Worm (Caenorhabditis elegans) whole organism, L4 larva: ENCODE data around the gene K09G1.2.

ENCODE experiments used
- D1046.2 ChIP-seq: fragments of 200-800 bp; sonication (Bioruptor generic); IDR thresholded peaks from 2 replicates; pipeline ENCODE4 v1.3.6; 2022; ENCODE audit warnings: missing genetic modification characterization, missing compliant biosample characterization
- F10B5.3 ChIP-seq: sonication (generic microtip); optimal IDR thresholded peaks from 2 replicates; lab custom pipeline; 2016; ENCODE audit warnings: mild to moderate bottlenecking, missing genetic modification characterization, missing compliant biosample characterization
- F26F4.8 ChIP-seq: fragments of 200-800 bp; sonication (Bioruptor generic); conservative IDR thresholded peaks from 2 replicates; pipeline ENCODE4 v1.3.6; 2022; ENCODE audit warnings: missing genetic modification characterization, missing compliant biosample characterization
- F44E2.7 ChIP-seq: fragments of 200-800 bp; sonication (Bioruptor generic); IDR thresholded peaks from 2 replicates; pipeline ENCODE4 v2.1.2; 2022; ENCODE audit warnings: missing genetic modification characterization, missing compliant biosample characterization
- T20F7.1 ChIP-seq: fragments of 200-800 bp; sonication (Bioruptor generic); optimal IDR thresholded peaks from 2 replicates; lab custom pipeline; 2018; ENCODE audit warnings: mild to moderate bottlenecking, missing genetic modification characterization, missing compliant biosample characterization
- ZK337.2 ChIP-seq: fragments of 200-800 bp; sonication (Bioruptor generic); IDR thresholded peaks from 2 replicates; pipeline ENCODE4 v1.3.6; 2022; ENCODE audit warnings: missing genetic modification reagents, missing genetic modification characterization, missing compliant biosample characterization
- attf-4 ChIP-seq: sonication (generic microtip); optimal IDR thresholded peaks from 3 replicates; lab custom pipeline; 2017; ENCODE audit warnings: missing biosample characterization, missing genetic modification characterization
- ceh-20 ChIP-seq: fragments of 200-800 bp; sonication (Bioruptor generic); IDR thresholded peaks from 2 replicates; pipeline ENCODE4 v1.3.6; 2022; ENCODE audit warnings: missing genetic modification reagents, missing genetic modification characterization, missing compliant biosample characterization
- ceh-44 ChIP-seq: fragments of 200-800 bp; sonication (Bioruptor generic); IDR thresholded peaks from 2 replicates; pipeline ENCODE4 v1.3.6; 2022; ENCODE audit warnings: missing genetic modification reagents, missing genetic modification characterization, missing compliant biosample characterization
- ceh-62 ChIP-seq: sonication (generic microtip); optimal IDR thresholded peaks from 2 replicates; lab custom pipeline; 2017; ENCODE audit warnings: missing biosample characterization, missing genetic modification characterization
- ces-1 ChIP-seq: fragments of 150-350 bp; sonication (generic microtip); optimal IDR thresholded peaks from 4 replicates; lab custom pipeline; 2014; ENCODE audit warnings: missing biosample characterization, missing genetic modification reagents, missing genetic modification characterization
- ctbp-1 ChIP-seq: fragments of 200-800 bp; sonication (Bioruptor generic); IDR thresholded peaks from 2 replicates; pipeline ENCODE4 v1.3.6; 2022; ENCODE audit warnings: missing genetic modification reagents, missing genetic modification characterization, missing compliant biosample characterization
- dmd-6 ChIP-seq: fragments of 200-800 bp; sonication (Bioruptor generic); IDR thresholded peaks from 2 replicates; pipeline ENCODE4 v1.3.6; 2022; ENCODE audit warnings: missing genetic modification reagents, missing genetic modification characterization, missing compliant biosample characterization
- dpl-1 ChIP-seq: fragments of 150-350 bp; optimal IDR thresholded peaks from 2 replicates; lab custom pipeline; 2014; ENCODE audit warnings: missing biosample characterization, missing genetic modification reagents, missing genetic modification characterization
- egl-43 ChIP-seq: fragments of 200-800 bp; sonication (Bioruptor generic); IDR thresholded peaks from 2 replicates; pipeline ENCODE4 v1.3.6; 2022; ENCODE audit warnings: missing genetic modification reagents, missing genetic modification characterization, missing compliant biosample characterization
- gei-8 ChIP-seq: fragments of 200-800 bp; sonication (Bioruptor generic); optimal IDR thresholded peaks from 2 replicates; lab custom pipeline; 2018; ENCODE audit warnings: mild to moderate bottlenecking, missing genetic modification characterization, missing compliant biosample characterization
- hif-1 ChIP-seq, 2 experiments: sonication (generic microtip); optimal IDR thresholded peaks; 2 replicates each; lab custom pipeline; 2016 to 2017; ENCODE audit warnings: missing compliant biosample characterization in 2 of 2, missing genetic modification characterization in 2 of 2, missing genetic modification reagents in 2 of 2, missing genotype in 2 of 2, mild to moderate bottlenecking in 1 of 2
- hmg-1.1 ChIP-seq: fragments of 200-800 bp; sonication (Bioruptor generic); IDR thresholded peaks from 2 replicates; pipeline ENCODE4 v1.3.6; 2022; ENCODE audit warnings: missing genetic modification reagents, missing genetic modification characterization, missing compliant biosample characterization
- jun-1 ChIP-seq: fragments of 150-350 bp; optimal IDR thresholded peaks from 2 replicates; lab custom pipeline; 2014; ENCODE audit warnings: missing biosample characterization, missing genetic modification reagents, missing genetic modification characterization
- lim-7 ChIP-seq: fragments of 200-800 bp; sonication (Bioruptor generic); IDR thresholded peaks from 2 replicates; pipeline ENCODE4 v1.3.6; 2022; ENCODE audit warnings: missing genetic modification characterization, missing compliant biosample characterization
- lir-3 ChIP-seq: sonication (generic microtip); optimal IDR thresholded peaks from 2 replicates; lab custom pipeline; 2016; ENCODE audit warnings: mild to moderate bottlenecking, missing genetic modification characterization, missing compliant biosample characterization
- mdt-29 ChIP-seq: fragments of 200-800 bp; sonication (Bioruptor generic); IDR thresholded peaks from 2 replicates; pipeline ENCODE4 v1.3.6; 2022; ENCODE audit warnings: missing genetic modification reagents, missing genetic modification characterization, missing compliant biosample characterization
- mep-1 ChIP-seq: fragments of 150-350 bp; sonication (generic microtip); optimal IDR thresholded peaks from 3 replicates; lab custom pipeline; 2014; ENCODE audit warnings: missing biosample characterization, missing genetic modification characterization
- mes-2 ChIP-seq: sonication (generic microtip); optimal IDR thresholded peaks from 2 replicates; lab custom pipeline; 2016; ENCODE audit warnings: missing genotype, mild to moderate bottlenecking, missing genetic modification characterization, missing compliant biosample characterization; ENCODE audit not compliant: poor library complexity, severe bottlenecking
- nhr-10 ChIP-seq: fragments of 150-350 bp; optimal IDR thresholded peaks from 2 replicates; lab custom pipeline; 2014; ENCODE audit warnings: missing biosample characterization, missing genetic modification characterization
- nhr-237 ChIP-seq: sonication (generic microtip); optimal IDR thresholded peaks from 2 replicates; lab custom pipeline; 2017; ENCODE audit warnings: missing biosample characterization, missing genetic modification characterization
- nhr-48 ChIP-seq: sonication (generic microtip); optimal IDR thresholded peaks from 2 replicates; lab custom pipeline; 2016; ENCODE audit warnings: mild to moderate bottlenecking, missing genetic modification characterization, missing compliant biosample characterization
- saeg-2 ChIP-seq: fragments of 200-800 bp; sonication (Bioruptor generic); IDR thresholded peaks from 2 replicates; pipeline ENCODE4 v1.3.6; 2022; ENCODE audit warnings: missing genetic modification reagents, missing genetic modification characterization, missing compliant biosample characterization
- set-16 ChIP-seq: fragments of 200-800 bp; sonication (Bioruptor generic); IDR thresholded peaks from 2 replicates; pipeline ENCODE4 v1.3.6; 2022; ENCODE audit warnings: missing genetic modification reagents, missing genetic modification characterization, missing compliant biosample characterization
- skn-1 ChIP-seq: fragments of 150-350 bp; optimal IDR thresholded peaks from 2 replicates; lab custom pipeline; 2014; ENCODE audit warnings: missing biosample characterization, missing genetic modification characterization
- snpc-1.2 ChIP-seq: fragments of 200-800 bp; sonication (Bioruptor generic); IDR thresholded peaks from 2 replicates; pipeline ENCODE4 v1.3.6; 2022; ENCODE audit warnings: missing genetic modification reagents, missing genetic modification characterization, missing compliant biosample characterization
- spr-3 ChIP-seq: fragments of 200-800 bp; sonication (Bioruptor generic); optimal IDR thresholded peaks from 2 replicates; lab custom pipeline; 2018; ENCODE audit warnings: mild to moderate bottlenecking, missing genetic modification characterization, missing compliant biosample characterization
- unc-62 ChIP-seq, 3 experiments: fragments of 150-350 bp in 1 of 3; sonication (generic microtip); optimal IDR thresholded peaks in 2 of 3; peaks in 1 of 3; 1 replicate in 1 of 3; 2 replicates in 2 of 3; lab custom pipeline; 2014 to 2017; ENCODE audit warnings: missing biosample characterization in 3 of 3, missing genetic modification characterization in 3 of 3, missing genetic modification reagents in 3 of 3, missing genotype in 1 of 3
- vab-7 ChIP-seq: fragments of 200-800 bp; sonication (Bioruptor generic); IDR thresholded peaks from 2 replicates; pipeline ENCODE4 v1.3.6; 2022; ENCODE audit warnings: missing genetic modification reagents, missing genetic modification characterization, missing compliant biosample characterization
- zag-1 ChIP-seq: fragments of 150-350 bp; optimal IDR thresholded peaks from 2 replicates; lab custom pipeline; 2014; ENCODE audit warnings: missing biosample characterization, missing genetic modification characterization
- zip-2 ChIP-seq: fragments of 150-350 bp; optimal IDR thresholded peaks from 2 replicates; lab custom pipeline; 2014; ENCODE audit warnings: missing biosample characterization, missing genetic modification characterization

K09G1.2 gene

ce11 chrV:9608256-9608655 lies 17.8 kb downstream of the K09G1.2 start, which contains the start of gene dop-2 (continued):
- no peak for TF ChIP-seq spr-3 (GFP tag; lab: Kevin White, UChicago)
- TF ChIP-seq nhr-237 (tag; lab: Kevin White, UChicago), result no peak
- TF ChIP-seq gei-8, result no peak
- no peak for TF ChIP-seq hmg-1.1 (GFP tag; lab: Robert Waterston, UW)

- TF ChIP-seq ceh-20 (no peak), T20F7.1 (GFP tag; lab: Kevin White, UChicago) (no peak), ces-1 (GFP tag; lab: Kevin White, UChicago) (no peak), zag-1 (tag; lab: Kevin White, UChicago) (no peak), zip-2 (no peak), jun-1 (no peak), nhr-10 (tag; lab: Kevin White, UChicago) (no peak), saeg-2 (GFP tag; lab: Robert Waterston, UW) (no peak), unc-62 (GFP tag; optimal IDR thresholded peaks at IDR 0.05 in 1 of 2; lab: Kevin White, UChicago) (peak in 1 of 2 experiments; percentile 92), unc-62 (tag; optimal IDR thresholded peaks at IDR 0.05; lab: Kevin White, UChicago) (no peak), hif-1 (tag; optimal IDR thresholded peaks at IDR 0.05; lab: Kevin White, UChicago) (no peak), snpc-1.2 (GFP tag; lab: Robert Waterston, UW) (no peak), F10B5.3 (tag; lab: Kevin White, UChicago) (no peak), dpl-1 (GFP tag; lab: Kevin White, UChicago) (no peak), attf-4 (tag; lab: Kevin White, UChicago) (no peak), egl-43 (GFP tag; lab: Robert Waterston, UW) (0 out of 2 replicates have a peak, but pooled peaks have one; percentile 22), ceh-44 (GFP tag; lab: Robert Waterston, UW) (no peak), mes-2 (tag; lab: Kevin White, UChicago) (no peak), ceh-62 (tag; lab: Kevin White, UChicago) (no peak)
These were observed 18.8 kb downstream of the K09G1.2 start for ce11 chrV:9609217-9609616.

- TF ChIP-seq dmd-6 (GFP tag; lab: Robert Waterston, UW), result peak; percentile 42; the same call in 1 of the 2 replicates
- no peak for TF ChIP-seq hif-1 (tag; optimal IDR thresholded peaks at IDR 0.05; lab: Kevin White, UChicago)
These were observed 25.3 kb downstream of the K09G1.2 start, which contains the start of gene pqn-63 for ce11 chrV:9615725-9616124. Gene pqn-63 (plus strand): TSS chrV:9616031.

- TF ChIP-seq mdt-29 (GFP tag; lab: Robert Waterston, UW) (no peak), ZK337.2 (GFP tag; lab: Robert Waterston, UW) (no peak), unc-62 (GFP tag; optimal IDR thresholded peaks at IDR 0.05 in 1 of 2; lab: Kevin White, UChicago) (peak in 1 of 2 experiments; percentile 5), unc-62 (tag; optimal IDR thresholded peaks at IDR 0.05; lab: Kevin White, UChicago) (no peak), set-16 (peak; percentile 71)
- TF ChIP-seq, all 104 proteins: peak for 2
These were observed 25.7 kb downstream of the K09G1.2 start for ce11 chrV:9616130-9616529.

- no peak for TF ChIP-seq lim-7
- TF ChIP-seq D1046.2, result no peak
- TF ChIP-seq skn-1 (tag; lab: Kevin White, UChicago), result no peak
- TF ChIP-seq, all 104 proteins: peak for 0
These were observed 26.3 kb downstream of the K09G1.2 start for ce11 chrV:9616687-9617086.

ce11 chrV:9618420-9618819 lies 28.0 kb downstream of the K09G1.2 start:
- TF ChIP-seq ctbp-1 (GFP tag; lab: Robert Waterston, UW) (no peak), nhr-48 (tag; lab: Kevin White, UChicago) (no peak), set-16 (peak; percentile 96), F44E2.7 (GFP tag; lab: Robert Waterston, UW) (no peak), mep-1 (tag; lab: Kevin White, UChicago) (no peak), dmd-6 (GFP tag; lab: Robert Waterston, UW) (no peak), F26F4.8 (GFP tag; lab: Robert Waterston, UW) (no peak), egl-43 (GFP tag; lab: Robert Waterston, UW) (peak; percentile 74), vab-7 (GFP tag; lab: Robert Waterston, UW) (0 out of 2 replicates have a peak, but pooled peaks have one; percentile 17), lir-3 (no peak)
